Worm (Caenorhabditis elegans) whole organism, L4 larva: ENCODE measurements around the gene C05B5.1.

Source experiments
- F10B5.3 ChIP-seq: sonication (generic microtip); optimal IDR thresholded peaks from 2 replicates; lab custom pipeline; 2016; ENCODE audit warnings: mild to moderate bottlenecking, missing genetic modification characterization, missing compliant biosample characterization
- F37D6.2 ChIP-seq: sonication (generic microtip); optimal IDR thresholded peaks from 2 replicates; lab custom pipeline; 2016; ENCODE audit warnings: mild to moderate bottlenecking, missing genetic modification characterization, missing compliant biosample characterization
- F44E2.7 ChIP-seq: fragments of 200-800 bp; sonication (Bioruptor generic); IDR thresholded peaks from 2 replicates; pipeline ENCODE4 v2.1.2; 2022; ENCODE audit warnings: missing genetic modification characterization, missing compliant biosample characterization
- R02D3.7 ChIP-seq: fragments of 150-350 bp; sonication (generic microtip); optimal IDR thresholded peaks from 3 replicates; lab custom pipeline; 2014; ENCODE audit warnings: missing biosample characterization, missing genetic modification characterization
- Y75B8A.6 ChIP-seq: fragments of 200-800 bp; sonication (Bioruptor generic); IDR thresholded peaks from 2 replicates; pipeline ENCODE4 v1.3.6; 2022; ENCODE audit warnings: missing genetic modification reagents, missing genetic modification characterization, missing compliant biosample characterization
- aha-1 ChIP-seq: fragments of 150-350 bp; peaks from one replicate; lab custom pipeline; 2014; ENCODE audit warnings: missing biosample characterization, missing genetic modification characterization
- attf-4 ChIP-seq: sonication (generic microtip); optimal IDR thresholded peaks from 3 replicates; lab custom pipeline; 2017; ENCODE audit warnings: missing biosample characterization, missing genetic modification characterization
- ceh-20 ChIP-seq: fragments of 200-800 bp; sonication (Bioruptor generic); IDR thresholded peaks from 2 replicates; pipeline ENCODE4 v1.3.6; 2022; ENCODE audit warnings: missing genetic modification reagents, missing genetic modification characterization, missing compliant biosample characterization
- cey-2 ChIP-seq: sonication (generic microtip); optimal IDR thresholded peaks from 3 replicates; lab custom pipeline; 2017; ENCODE audit warnings: missing genetic modification characterization, mild to moderate bottlenecking, missing compliant biosample characterization, antibody characterized with exemption, borderline replicate concordance; ENCODE audit not compliant: insufficient read depth
- ctbp-1 ChIP-seq: fragments of 200-800 bp; sonication (Bioruptor generic); IDR thresholded peaks from 2 replicates; pipeline ENCODE4 v1.3.6; 2022; ENCODE audit warnings: missing genetic modification reagents, missing genetic modification characterization, missing compliant biosample characterization
- daf-12 ChIP-seq: fragments of 150-350 bp; optimal IDR thresholded peaks from 2 replicates; lab custom pipeline; 2014; ENCODE audit warnings: missing biosample characterization, missing genetic modification reagents, missing genetic modification characterization
- daf-8 ChIP-seq: fragments of 200-800 bp; sonication (Bioruptor generic); IDR thresholded peaks from 2 replicates; pipeline ENCODE4 v1.3.6; 2022; ENCODE audit warnings: missing genetic modification characterization, missing compliant biosample characterization
- dmd-6 ChIP-seq: fragments of 200-800 bp; sonication (Bioruptor generic); IDR thresholded peaks from 2 replicates; pipeline ENCODE4 v1.3.6; 2022; ENCODE audit warnings: missing genetic modification reagents, missing genetic modification characterization, missing compliant biosample characterization
- dmd-9 ChIP-seq: fragments of 200-800 bp; sonication (Bioruptor generic); IDR thresholded peaks from 2 replicates; pipeline ENCODE4 v1.3.6; 2022; ENCODE audit warnings: missing genetic modification reagents, missing genetic modification characterization, missing compliant biosample characterization
- dpl-1 ChIP-seq: fragments of 150-350 bp; optimal IDR thresholded peaks from 2 replicates; lab custom pipeline; 2014; ENCODE audit warnings: missing biosample characterization, missing genetic modification reagents, missing genetic modification characterization
- duxl-1 ChIP-seq: sonication (generic microtip); optimal IDR thresholded peaks from 2 replicates; lab custom pipeline; 2016; ENCODE audit warnings: mild to moderate bottlenecking, missing genetic modification characterization, moderate library complexity, missing compliant biosample characterization; ENCODE audit not compliant: poor library complexity
- egl-27 ChIP-seq: sonication (generic microtip); optimal IDR thresholded peaks from 3 replicates; lab custom pipeline; 2017; ENCODE audit warnings: missing biosample characterization, missing genetic modification reagents, missing genetic modification characterization
- egl-43 ChIP-seq: fragments of 200-800 bp; sonication (Bioruptor generic); IDR thresholded peaks from 2 replicates; pipeline ENCODE4 v1.3.6; 2022; ENCODE audit warnings: missing genetic modification reagents, missing genetic modification characterization, missing compliant biosample characterization
- fos-1 ChIP-seq: fragments of 150-350 bp; optimal IDR thresholded peaks from 2 replicates; lab custom pipeline; 2014; ENCODE audit warnings: missing biosample characterization, missing genetic modification characterization
- hlh-11 ChIP-seq: fragments of 200-800 bp; sonication (Bioruptor generic); optimal IDR thresholded peaks from 2 replicates; lab custom pipeline; 2018; ENCODE audit warnings: mild to moderate bottlenecking, missing genetic modification characterization, missing compliant biosample characterization
- hlh-30 ChIP-seq: sonication (generic microtip); optimal IDR thresholded peaks from 2 replicates; lab custom pipeline; 2017; ENCODE audit warnings: antibody characterized with exemption, mild to moderate bottlenecking, missing genetic modification characterization, missing compliant biosample characterization; ENCODE audit not compliant: insufficient read depth
- lim-7 ChIP-seq: fragments of 200-800 bp; sonication (Bioruptor generic); IDR thresholded peaks from 2 replicates; pipeline ENCODE4 v1.3.6; 2022; ENCODE audit warnings: missing genetic modification characterization, missing compliant biosample characterization
- lin-38 ChIP-seq: fragments of 200-800 bp; sonication (Bioruptor generic); IDR thresholded peaks from 2 replicates; pipeline ENCODE4 v1.3.6; 2022; ENCODE audit warnings: missing genetic modification reagents, missing genetic modification characterization, missing compliant biosample characterization
- lin-39 ChIP-seq: fragments of 150-350 bp; optimal IDR thresholded peaks from 2 replicates; lab custom pipeline; 2014; ENCODE audit warnings: missing biosample characterization, missing genetic modification reagents, missing genetic modification characterization
- lir-3 ChIP-seq: sonication (generic microtip); optimal IDR thresholded peaks from 2 replicates; lab custom pipeline; 2016; ENCODE audit warnings: mild to moderate bottlenecking, missing genetic modification characterization, missing compliant biosample characterization
- lsy-2 ChIP-seq, 2 experiments: fragments of 150-350 bp in 1 of 2; sonication (generic microtip) in 1 of 2; optimal IDR thresholded peaks; 2 replicates each; lab custom pipeline; 2014 to 2017; ENCODE audit warnings: missing biosample characterization in 2 of 2, missing genetic modification characterization in 2 of 2
- madf-5 ChIP-seq, 2 experiments: fragments of 200-800 bp; sonication (Bioruptor generic); IDR thresholded peaks; 2 replicates each; pipeline ENCODE4 v1.3.6; 2022; ENCODE audit warnings: missing compliant biosample characterization in 2 of 2, missing genetic modification characterization in 2 of 2
- mep-1 ChIP-seq: fragments of 150-350 bp; sonication (generic microtip); optimal IDR thresholded peaks from 3 replicates; lab custom pipeline; 2014; ENCODE audit warnings: missing biosample characterization, missing genetic modification characterization
- nhr-10 ChIP-seq: fragments of 150-350 bp; optimal IDR thresholded peaks from 2 replicates; lab custom pipeline; 2014; ENCODE audit warnings: missing biosample characterization, missing genetic modification characterization
- nhr-48 ChIP-seq: sonication (generic microtip); optimal IDR thresholded peaks from 2 replicates; lab custom pipeline; 2016; ENCODE audit warnings: mild to moderate bottlenecking, missing genetic modification characterization, missing compliant biosample characterization
- nhr-6 ChIP-seq: fragments of 150-350 bp; optimal IDR thresholded peaks from 2 replicates; lab custom pipeline; 2014; ENCODE audit warnings: missing biosample characterization, missing genetic modification characterization
- nhr-76 ChIP-seq: fragments of 150-350 bp; optimal IDR thresholded peaks from 2 replicates; lab custom pipeline; 2014; ENCODE audit warnings: missing biosample characterization, missing genetic modification characterization
- saeg-2 ChIP-seq: fragments of 200-800 bp; sonication (Bioruptor generic); IDR thresholded peaks from 2 replicates; pipeline ENCODE4 v1.3.6; 2022; ENCODE audit warnings: missing genetic modification reagents, missing genetic modification characterization, missing compliant biosample characterization
- sdz-12 ChIP-seq: fragments of 200-800 bp; sonication (Bioruptor generic); optimal IDR thresholded peaks from 2 replicates; lab custom pipeline; 2018; ENCODE audit warnings: mild to moderate bottlenecking, missing genetic modification characterization, missing compliant biosample characterization
- spr-1 ChIP-seq: sonication (generic microtip); optimal IDR thresholded peaks from 2 replicates; lab custom pipeline; 2016; ENCODE audit warnings: mild to moderate bottlenecking, missing genetic modification characterization, missing compliant biosample characterization
- tag-97 ChIP-seq: fragments of 200-800 bp; sonication (Bioruptor generic); IDR thresholded peaks from 2 replicates; pipeline ENCODE4 v1.3.6; 2022; ENCODE audit warnings: missing genetic modification characterization, missing compliant biosample characterization
- unc-62 ChIP-seq, 3 experiments: fragments of 150-350 bp in 1 of 3; sonication (generic microtip); optimal IDR thresholded peaks in 2 of 3; peaks in 1 of 3; 1 replicate in 1 of 3; 2 replicates in 2 of 3; lab custom pipeline; 2014 to 2017; ENCODE audit warnings: missing biosample characterization in 3 of 3, missing genetic modification characterization in 3 of 3, missing genetic modification reagents in 3 of 3, missing genotype in 1 of 3
- ztf-11 ChIP-seq: fragments of 150-350 bp; optimal IDR thresholded peaks from 2 replicates; lab custom pipeline; 2014; ENCODE audit warnings: missing biosample characterization, missing genetic modification characterization
- ztf-7 ChIP-seq: fragments of 150-350 bp; optimal IDR thresholded peaks from 2 replicates; lab custom pipeline; 2014; ENCODE audit warnings: missing biosample characterization, missing genetic modification characterization

Gene C05B5.1

DNA sequence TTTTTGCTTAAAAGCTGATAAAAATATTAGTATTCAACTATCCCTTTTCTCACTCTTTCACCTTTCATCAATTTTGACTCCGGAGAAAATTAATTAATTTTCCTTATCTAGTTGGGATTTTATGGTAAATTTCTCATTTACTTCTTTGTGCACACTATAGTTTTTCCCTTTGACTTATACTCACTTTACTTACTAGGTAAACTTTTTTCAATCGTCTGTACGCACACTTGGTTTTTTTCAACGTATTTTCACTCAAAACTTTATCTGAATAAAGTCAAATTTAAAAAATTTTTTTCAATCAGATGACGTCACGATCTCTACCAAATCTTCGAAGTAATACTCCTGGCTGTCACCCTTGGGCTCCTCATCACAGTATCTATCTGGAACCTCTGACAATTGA, 23.9 kb upstream of the C05B5.1 start, which contains the start of gene C05B5.16:
C05B5.16 (plus strand) TSS at position 301 of the 400 bp plus-strand sequence.
- no peak for TF ChIP-seq dmd-6 (GFP tag; lab: Robert Waterston, UW)
- no peak for TF ChIP-seq daf-8 (GFP tag; lab: Robert Waterston, UW)
- no peak for TF ChIP-seq ztf-7 (tag; lab: Kevin White, UChicago)
- TF ChIP-seq F10B5.3 (tag; lab: Kevin White, UChicago): no peak
- TF ChIP-seq F37D6.2: no peak
- no peak for TF ChIP-seq R02D3.7
- no peak for TF ChIP-seq mep-1 (tag; lab: Kevin White, UChicago)

DNA sequence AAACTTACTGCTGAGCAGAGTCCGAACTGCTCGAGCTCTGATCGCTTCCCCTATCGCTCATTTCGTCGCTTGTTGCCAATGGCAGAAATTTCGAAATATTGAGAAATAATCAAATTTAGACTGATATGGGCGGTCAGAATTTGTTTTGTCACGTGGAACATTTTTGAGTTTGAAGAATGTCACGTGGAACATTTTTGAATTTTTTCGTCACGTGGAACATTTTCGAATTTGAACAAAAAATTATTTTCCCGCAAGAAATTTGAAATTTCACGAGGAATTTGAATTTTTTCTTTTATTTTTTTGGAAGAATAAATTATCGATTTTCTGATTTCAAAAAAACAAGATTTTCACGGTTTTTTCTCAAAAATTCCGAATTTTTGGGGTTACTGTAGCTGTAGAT, 21.9 kb upstream of the C05B5.1 start, which contains the start of gene fbxa-155:
fbxa-155 (minus strand) TSS at position 101 of the 400 bp plus-strand sequence.
- TF ChIP-seq Y75B8A.6 (GFP tag; lab: Robert Waterston, UW) (no peak), hlh-30 (tag; lab: Kevin White, UChicago) (no peak), duxl-1 (tag; lab: Kevin White, UChicago) (no peak), egl-27 (tag; lab: Kevin White, UChicago) (no peak), spr-1 (tag; lab: Kevin White, UChicago) (no peak), ctbp-1 (GFP tag; lab: Robert Waterston, UW) (no peak), F10B5.3 (tag; lab: Kevin White, UChicago) (no peak), dpl-1 (GFP tag; lab: Kevin White, UChicago) (no peak), lin-39 (tag; lab: Kevin White, UChicago) (no peak), daf-12 (tag; lab: Kevin White, UChicago) (no peak), tag-97 (no peak)

DNA sequence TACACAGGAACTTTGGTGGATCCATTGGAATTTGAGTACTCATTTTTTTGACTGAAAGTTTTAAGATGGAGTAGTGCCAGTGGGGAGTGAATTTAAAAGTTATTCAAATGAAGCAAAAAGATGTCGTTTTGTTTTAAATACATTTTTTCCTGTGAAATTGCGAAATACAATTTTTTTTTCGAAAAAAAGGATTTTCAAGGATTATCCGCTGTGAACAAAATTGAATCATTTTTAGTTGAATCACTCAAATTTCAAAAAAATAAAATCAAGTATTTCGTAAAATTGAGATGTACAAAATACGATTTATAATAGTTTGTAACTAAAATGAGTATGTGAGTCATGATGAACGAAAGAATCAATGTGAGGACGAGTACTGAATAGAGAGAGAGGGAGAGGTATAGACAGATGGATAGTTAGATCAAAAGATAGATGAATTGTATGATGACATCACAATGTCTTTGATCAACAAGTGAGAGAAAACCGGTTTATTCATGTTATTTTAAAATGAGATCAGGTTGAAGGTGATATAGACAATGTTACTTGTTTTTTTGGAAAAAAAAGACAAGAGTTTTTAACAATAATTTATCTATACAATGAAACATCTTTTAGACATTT, 18.6 kb upstream of the C05B5.1 start, which contains the start of gene C05B5.8:
C05B5.8 (minus strand) TSS at position 51 of the 615 bp plus-strand sequence.
- TF ChIP-seq lir-3 (tag; lab: Kevin White, UChicago) (no peak), cey-2 (tag; lab: Kevin White, UChicago) (peak; percentile 50), hlh-30 (tag; lab: Kevin White, UChicago) (peak; percentile 14), sdz-12 (no peak), unc-62 (GFP tag; optimal IDR thresholded peaks at IDR 0.05 in 1 of 2; lab: Kevin White, UChicago) (peak in 1 of 2 experiments; percentile 79), unc-62 (tag; optimal IDR thresholded peaks at IDR 0.05; lab: Kevin White, UChicago) (no peak), hlh-11 (no peak), duxl-1 (tag; lab: Kevin White, UChicago) (no peak), ztf-11 (no peak), nhr-10 (no peak), nhr-6 (tag; lab: Kevin White, UChicago) (no peak), egl-43 (no peak), F44E2.7 (GFP tag; lab: Robert Waterston, UW) (no peak), lim-7 (GFP tag; lab: Robert Waterston, UW) (no peak), aha-1 (tag; lab: Kevin White, UChicago) (peak; percentile 60), nhr-76 (no peak), madf-5 (GFP tag; IDR thresholded peaks at IDR 0.05; lab: Robert Waterston, UW) (no peak), lin-38 (GFP tag; lab: Robert Waterston, UW) (no peak)

DNA sequence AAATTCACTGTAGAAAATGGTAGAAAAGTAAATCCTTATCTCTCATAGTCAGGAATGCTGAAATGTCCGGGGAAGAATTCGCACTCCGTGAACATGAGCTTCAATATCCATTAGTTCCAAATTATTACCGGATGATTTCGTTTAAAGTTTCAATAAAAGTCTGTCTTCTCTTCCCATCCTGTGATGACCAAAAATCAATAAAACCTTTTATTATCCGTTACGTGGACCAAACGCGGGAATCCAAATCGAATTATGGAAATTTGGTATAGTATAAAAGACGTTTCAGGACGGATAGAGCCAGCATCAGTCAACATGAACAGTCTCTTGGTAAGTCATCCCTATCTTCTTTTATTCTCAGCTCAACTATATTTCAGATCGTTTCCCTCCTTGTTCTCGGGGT, 16.0 kb upstream of the C05B5.1 start, which contains the start of gene C05B5.11:
C05B5.11 (plus strand) TSS at position 301 of the 400 bp plus-strand sequence.
- TF ChIP-seq ztf-7 (tag; lab: Kevin White, UChicago): no peak
- TF ChIP-seq fos-1 (tag; lab: Kevin White, UChicago): no peak
- TF ChIP-seq duxl-1 (tag; lab: Kevin White, UChicago): no peak
- TF ChIP-seq dmd-9 (GFP tag; lab: Robert Waterston, UW): no peak
- TF ChIP-seq saeg-2 (GFP tag; lab: Robert Waterston, UW): no peak
- TF ChIP-seq attf-4 (tag; lab: Kevin White, UChicago): no peak
- no peak for TF ChIP-seq Y75B8A.6 (GFP tag; lab: Robert Waterston, UW)
- TF ChIP-seq ceh-20 (GFP tag; lab: Robert Waterston, UW): no peak
- no peak for TF ChIP-seq lsy-2 (tag; optimal IDR thresholded peaks at IDR 0.05; lab: Kevin White, UChicago)
- TF ChIP-seq dmd-6 (GFP tag; lab: Robert Waterston, UW): no peak
- no peak for TF ChIP-seq cey-2 (tag; lab: Kevin White, UChicago)
- TF ChIP-seq nhr-48: no peak
